Fruit fly (Drosophila melanogaster) whole organism, embryonic: ENCODE measurements around the gene yellow-e3.

Source experiments
- ATbp ChIP-seq: fragments of 200-800 bp; sonication (Bioruptor generic); optimal IDR thresholded peaks from 2 replicates; lab custom pipeline; 2017; ENCODE audit warnings: missing biosample characterization, mild to moderate bottlenecking, missing genetic modification characterization, missing genetic modification reagents
- Asciz ChIP-seq: fragments of 200-800 bp; sonication (Bioruptor generic); optimal IDR thresholded peaks from 2 replicates; lab custom pipeline; 2017; ENCODE audit warnings: missing biosample characterization, mild to moderate bottlenecking, missing genetic modification characterization, missing genetic modification reagents
- BtbVII ChIP-seq: fragments of 200-800 bp; sonication (Bioruptor generic); optimal IDR thresholded peaks from 3 replicates; lab custom pipeline; 2017; ENCODE audit warnings: missing biosample characterization, mild to moderate bottlenecking, missing genetic modification characterization
- CG11085 ChIP-seq: fragments of 200-800 bp; sonication (Bioruptor generic); IDR thresholded peaks from 2 replicates; pipeline ENCODE4 v1.3.6; 2022; ENCODE audit warnings: missing biosample characterization, missing genetic modification characterization
- CG12071 ChIP-seq: fragments of 200-800 bp; sonication (Bioruptor generic); optimal IDR thresholded peaks from 3 replicates; lab custom pipeline; 2018; ENCODE audit warnings: missing biosample characterization, mild to moderate bottlenecking, missing genetic modification characterization
- CG12219 ChIP-seq: fragments of 200-800 bp; sonication (Bioruptor generic); optimal IDR thresholded peaks from 3 replicates; lab custom pipeline; 2018; ENCODE audit warnings: missing biosample characterization, mild to moderate bottlenecking, missing genetic modification characterization
- CG12659 ChIP-seq: fragments of 200-800 bp; sonication (Bioruptor generic); optimal IDR thresholded peaks from 3 replicates; lab custom pipeline; 2017; ENCODE audit warnings: mild to moderate bottlenecking, missing biosample characterization, missing genetic modification reagents, missing genetic modification characterization
- CG13296 ChIP-seq: fragments of 200-800 bp; sonication (Bioruptor generic); optimal IDR thresholded peaks from 3 replicates; lab custom pipeline; 2018; ENCODE audit warnings: missing biosample characterization, mild to moderate bottlenecking, missing genetic modification characterization
- CG17359 ChIP-seq: fragments of 200-800 bp; sonication (Bioruptor generic); optimal IDR thresholded peaks from 3 replicates; lab custom pipeline; 2018; ENCODE audit warnings: missing biosample characterization, mild to moderate bottlenecking, missing genetic modification characterization, moderate library complexity
- CG1792 ChIP-seq: fragments of 200-800 bp; sonication (Bioruptor generic); optimal IDR thresholded peaks from 2 replicates; lab custom pipeline; 2016; ENCODE audit warnings: missing biosample characterization, missing genetic modification characterization
- CG2116 ChIP-seq: fragments of 200-800 bp; sonication (Bioruptor generic); optimal IDR thresholded peaks from 3 replicates; lab custom pipeline; 2018; ENCODE audit warnings: missing biosample characterization, mild to moderate bottlenecking, missing genetic modification characterization
- CG2199 ChIP-seq: fragments of 200-800 bp; sonication (Bioruptor generic); IDR thresholded peaks from 3 replicates; pipeline ENCODE4 v1.3.6; 2022; ENCODE audit warnings: missing biosample characterization, missing genetic modification characterization
- CG31441 ChIP-seq: fragments of 200-800 bp; sonication (Bioruptor generic); IDR thresholded peaks from 2 replicates; pipeline ENCODE4 v1.3.6; 2022; ENCODE audit warnings: missing biosample characterization, missing genetic modification characterization
- CG3847 ChIP-seq: fragments of 200-800 bp; sonication (Bioruptor generic); IDR thresholded peaks from 2 replicates; pipeline ENCODE4 v1.3.6; 2022; ENCODE audit warnings: missing biosample characterization, missing genetic modification characterization
- CG6272 ChIP-seq: fragments of 200-800 bp; sonication (Bioruptor generic); IDR thresholded peaks from 2 replicates; pipeline ENCODE4 v1.3.6; 2022; ENCODE audit warnings: missing biosample characterization, missing genetic modification characterization
- CG6654 ChIP-seq: fragments of 200-800 bp; sonication (Bioruptor generic); optimal IDR thresholded peaks from 2 replicates; lab custom pipeline; 2017; ENCODE audit warnings: missing biosample characterization, mild to moderate bottlenecking, missing genetic modification characterization
- CG6813 ChIP-seq: fragments of 200-800 bp; sonication (Bioruptor generic); optimal IDR thresholded peaks from 2 replicates; lab custom pipeline; 2017; ENCODE audit warnings: missing biosample characterization, missing genetic modification characterization, mild to moderate bottlenecking, moderate library complexity, missing genetic modification reagents
- CG7839 ChIP-seq: fragments of 200-800 bp; sonication (Bioruptor generic); optimal IDR thresholded peaks from 3 replicates; lab custom pipeline; 2018; ENCODE audit warnings: missing biosample characterization, mild to moderate bottlenecking, missing genetic modification characterization, moderate library complexity
- CG8281 ChIP-seq: fragments of 200-800 bp; sonication (Bioruptor generic); optimal IDR thresholded peaks from 2 replicates; lab custom pipeline; 2018; ENCODE audit warnings: missing biosample characterization, mild to moderate bottlenecking, missing genetic modification characterization, moderate library complexity
- CG8290 ChIP-seq, 3 experiments: fragments of 200-800 bp; sonication (Bioruptor generic); optimal IDR thresholded peaks; 2 replicates each; lab custom pipeline; 2016 to 2019; ENCODE audit warnings: missing biosample characterization in 3 of 3, missing genetic modification characterization in 3 of 3, mild to moderate bottlenecking in 2 of 3, moderate library complexity in 1 of 3
- CoRest ChIP-seq: fragments of 200-800 bp; sonication (Bioruptor generic); optimal IDR thresholded peaks from 3 replicates; lab custom pipeline; 2018; ENCODE audit warnings: missing biosample characterization, mild to moderate bottlenecking, missing genetic modification characterization, moderate library complexity
- Fer2 ChIP-seq: fragments of 200-800 bp; sonication (Bioruptor generic); optimal IDR thresholded peaks from 2 replicates; lab custom pipeline; 2018; ENCODE audit warnings: missing biosample characterization, mild to moderate bottlenecking, missing genetic modification characterization, moderate library complexity
- Fer3 ChIP-seq: fragments of 200-800 bp; sonication (Bioruptor generic); optimal IDR thresholded peaks from 2 replicates; lab custom pipeline; 2018; ENCODE audit warnings: missing biosample characterization, mild to moderate bottlenecking, missing genetic modification characterization, moderate library complexity
- Hmr ChIP-seq: fragments of 200-800 bp; sonication (Bioruptor generic); optimal IDR thresholded peaks from 3 replicates; lab custom pipeline; 2017; ENCODE audit warnings: mild to moderate bottlenecking, missing biosample characterization, missing genetic modification reagents, missing genetic modification characterization
- Jarid2 ChIP-seq: fragments of 200-800 bp; sonication (Bioruptor generic); optimal IDR thresholded peaks from 3 replicates; lab custom pipeline; 2017; ENCODE audit warnings: mild to moderate bottlenecking, missing biosample characterization, missing genetic modification reagents, missing genetic modification characterization
- Med ChIP-seq: fragments of 200-800 bp; sonication (Bioruptor generic); peaks from one replicate; lab custom pipeline; 2016; ENCODE audit warnings: missing biosample characterization, missing genetic modification characterization, mild to moderate bottlenecking, inconsistent platforms, moderate library complexity
- NfI ChIP-seq: fragments of 200-800 bp; sonication (Bioruptor generic); optimal IDR thresholded peaks from 3 replicates; lab custom pipeline; 2018; ENCODE audit warnings: missing biosample characterization, mild to moderate bottlenecking, missing genetic modification characterization, moderate library complexity
- Oli ChIP-seq: fragments of 200-800 bp; sonication (Bioruptor generic); optimal IDR thresholded peaks from 2 replicates; lab custom pipeline; 2018; ENCODE audit warnings: missing biosample characterization, mild to moderate bottlenecking, missing genetic modification characterization, moderate library complexity
- Optix ChIP-seq: fragments of 200-800 bp; sonication (Bioruptor generic); IDR thresholded peaks from 3 replicates; pipeline ENCODE4 v1.3.6; 2022; ENCODE audit warnings: missing biosample characterization, missing genetic modification characterization
- PHDP ChIP-seq: fragments of 200-800 bp; sonication (Bioruptor generic); optimal IDR thresholded peaks from 3 replicates; lab custom pipeline; 2018; ENCODE audit warnings: missing biosample characterization, mild to moderate bottlenecking, missing genetic modification characterization, moderate library complexity
- chm ChIP-seq: fragments of 200-800 bp; sonication (Bioruptor generic); IDR thresholded peaks from 2 replicates; pipeline ENCODE4 v1.3.6; 2022; ENCODE audit warnings: missing biosample characterization, missing genetic modification characterization
- disco-r ChIP-seq: fragments of 200-800 bp; sonication (Bioruptor generic); optimal IDR thresholded peaks from 2 replicates; lab custom pipeline; 2016; ENCODE audit warnings: missing biosample characterization, missing genetic modification characterization
- dmrt99B ChIP-seq: fragments of 200-800 bp; sonication (Bioruptor generic); optimal IDR thresholded peaks from 2 replicates; lab custom pipeline; 2018; ENCODE audit warnings: missing biosample characterization, mild to moderate bottlenecking, missing genetic modification characterization, moderate library complexity
- dysf ChIP-seq: fragments of 200-800 bp; sonication (Bioruptor generic); IDR thresholded peaks from 3 replicates; pipeline ENCODE4 v1.3.6; 2022; ENCODE audit warnings: missing biosample characterization, missing genetic modification characterization
- eve ChIP-seq, 2 experiments: fragments of >200 bp; optimal IDR thresholded peaks; 2 replicates each; lab custom pipeline; 2017; ENCODE audit warnings: missing biosample characterization in 2 of 2, missing genetic modification characterization in 2 of 2
- gcm ChIP-seq: fragments of 200-800 bp; sonication (Bioruptor generic); optimal IDR thresholded peaks from 2 replicates; lab custom pipeline; 2019; ENCODE audit warnings: missing biosample characterization, mild to moderate bottlenecking, missing genetic modification characterization, moderate library complexity
- gem ChIP-seq: fragments of 200-800 bp; sonication (Bioruptor generic); optimal IDR thresholded peaks from 2 replicates; lab custom pipeline; 2019; ENCODE audit warnings: missing biosample characterization, mild to moderate bottlenecking, missing genetic modification characterization, moderate library complexity
- gro ChIP-seq: fragments of 200-800 bp; sonication (Bioruptor generic); optimal IDR thresholded peaks from 2 replicates; lab custom pipeline; 2016; ENCODE audit warnings: missing biosample characterization, missing genetic modification characterization
- nau ChIP-seq: fragments of 200-800 bp; sonication (Bioruptor generic); optimal IDR thresholded peaks from 3 replicates; lab custom pipeline; 2017; ENCODE audit warnings: missing biosample characterization, mild to moderate bottlenecking, missing genetic modification characterization, missing genetic modification reagents
- prd ChIP-seq, 3 experiments: fragments of >200 bp in 2 of 3; fragments of 200-800 bp in 1 of 3; sonication (Bioruptor generic) in 1 of 3; optimal IDR thresholded peaks in 2 of 3; IDR thresholded peaks in 1 of 3; 2 replicates in 2 of 3; 3 replicates in 1 of 3; pipeline versions ENCODE4 v1.3.6 to Lab custom; 2017 to 2022; ENCODE audit warnings: missing biosample characterization in 1 of 3, missing genetic modification characterization in 1 of 3
- pzg ChIP-seq: fragments of 200-800 bp; sonication (Bioruptor generic); optimal IDR thresholded peaks from 3 replicates; lab custom pipeline; 2018; ENCODE audit warnings: missing biosample characterization, mild to moderate bottlenecking, missing genetic modification characterization, moderate library complexity
- row ChIP-seq: fragments of 200-800 bp; sonication (Bioruptor generic); IDR thresholded peaks from 3 replicates; pipeline ENCODE4 v1.3.6; 2022; ENCODE audit warnings: missing biosample characterization, missing genetic modification characterization
- scrt ChIP-seq: fragments of 200-800 bp; sonication (Bioruptor generic); optimal IDR thresholded peaks from 2 replicates; lab custom pipeline; 2018; ENCODE audit warnings: missing biosample characterization, mild to moderate bottlenecking, missing genetic modification characterization, moderate library complexity
- sd ChIP-seq: fragments of 200-800 bp; sonication (Bioruptor generic); optimal IDR thresholded peaks from 3 replicates; lab custom pipeline; 2018; ENCODE audit warnings: missing biosample characterization, mild to moderate bottlenecking, missing genetic modification characterization, moderate library complexity
- sisA ChIP-seq: fragments of 200-800 bp; sonication (Bioruptor generic); IDR thresholded peaks from 2 replicates; pipeline ENCODE4 v1.3.6; 2022; ENCODE audit warnings: missing biosample characterization, missing genetic modification characterization
- sob ChIP-seq: fragments of 200-800 bp; sonication (Bioruptor generic); IDR thresholded peaks from 2 replicates; pipeline ENCODE4 v1.3.6; 2022; ENCODE audit warnings: missing biosample characterization, missing genetic modification characterization
- tap ChIP-seq: fragments of 200-800 bp; optimal IDR thresholded peaks from 3 replicates; lab custom pipeline; 2019; ENCODE audit warnings: missing biosample characterization, mild to moderate bottlenecking, missing genetic modification characterization, moderate library complexity
- unpg ChIP-seq: fragments of 200-800 bp; sonication (Bioruptor generic); optimal IDR thresholded peaks from 3 replicates; lab custom pipeline; 2018; ENCODE audit warnings: missing biosample characterization, mild to moderate bottlenecking, missing genetic modification characterization, moderate library complexity

yellow-e3 gene

DNA sequence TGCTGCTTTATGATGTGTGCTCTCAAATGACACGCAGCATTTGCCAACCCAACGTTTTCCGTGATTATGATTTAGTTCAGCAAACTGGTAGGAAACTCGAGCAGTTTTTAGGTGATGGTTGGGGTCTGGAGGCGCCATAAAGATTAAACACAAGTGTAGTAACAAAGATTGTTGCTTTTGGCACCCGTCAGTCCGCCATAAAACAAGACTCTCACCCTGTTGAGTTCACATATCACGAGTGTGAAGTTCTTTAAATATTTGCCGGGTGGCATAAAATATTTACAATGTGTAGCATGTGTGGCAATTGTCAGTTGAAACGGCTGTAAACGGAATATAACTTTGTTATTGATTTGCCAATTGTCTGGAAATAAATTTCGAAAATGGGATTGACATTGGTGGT lies 37.0 kb upstream of the yellow-e3 start (continued):
- peak; percentile 17 for TF ChIP-seq disco-r (GFP tag; lab: Kevin White, UChicago)
- TF ChIP-seq CG6813, result peak; percentile 14
- peak; percentile 5 for TF ChIP-seq gcm
- TF ChIP-seq Jarid2, result no peak
- TF ChIP-seq Fer2 (tag; lab: Kevin White, UChicago), result peak; percentile 9
- TF ChIP-seq Oli (tag; lab: Kevin White, UChicago), result peak; percentile 31
- peak; percentile 73 for TF ChIP-seq CG12071 (GFP tag; lab: Kevin White, UChicago)
- no peak for TF ChIP-seq Optix (GFP tag; lab: Robert Waterston, UW)
- TF ChIP-seq sob (GFP tag; lab: Robert Waterston, UW), result peak; percentile 36; the same call in 1 of the 2 replicates
- TF ChIP-seq tap (tag; lab: Kevin White, UChicago), result peak; percentile 3
- no peak for TF ChIP-seq CG2116 (GFP tag; lab: Kevin White, UChicago)
- TF ChIP-seq CG13296 (GFP tag; lab: Kevin White, UChicago), result peak; percentile 36
- TF ChIP-seq NfI (GFP tag; lab: Kevin White, UChicago), result peak; percentile 8
- TF ChIP-seq CG6272 (GFP tag; lab: Robert Waterston, UW), result no peak
- peak; percentile 79 for TF ChIP-seq Med
- TF ChIP-seq CG2199, result no peak
- TF ChIP-seq BtbVII, result peak; percentile 54
- TF ChIP-seq PHDP, result peak; percentile 67
- no peak for TF ChIP-seq CG6654 (GFP tag; lab: Kevin White, UChicago)
- peak; percentile 0 for TF ChIP-seq nau (GFP tag; lab: Kevin White, UChicago)
- no peak for TF ChIP-seq row (GFP tag; lab: Robert Waterston, UW)
- peak; percentile 25; the same call in 1 of the 3 replicates for TF ChIP-seq dysf
- no peak for TF ChIP-seq CG1792
- 0 out of 2 replicates have a peak, but pooled peaks have one; percentile 33 for TF ChIP-seq chm (GFP tag; lab: Robert Waterston, UW)
- TF ChIP-seq sd (tag; lab: Kevin White, UChicago), result peak; percentile 31
- TF ChIP-seq unpg (GFP tag; lab: Kevin White, UChicago), result peak; percentile 48
- peak; percentile 61 for TF ChIP-seq Hmr (GFP tag; lab: Kevin White, UChicago)
- peak; percentile 21 for TF ChIP-seq CG12659 (GFP tag; lab: Kevin White, UChicago)
- no peak for TF ChIP-seq CG8290 (GFP tag; optimal IDR thresholded peaks at IDR 0.05; lab: Kevin White, UChicago)
- peak in 1 of 2 experiments; percentile 59 for TF ChIP-seq CG8290 (tag; optimal IDR thresholded peaks at IDR 0.05; lab: Kevin White, UChicago)
- TF ChIP-seq CG17359 (tag; lab: Kevin White, UChicago), result peak; percentile 18
- TF ChIP-seq Asciz (GFP tag; lab: Kevin White, UChicago), result peak; percentile 27
- TF ChIP-seq Fer3 (tag; lab: Kevin White, UChicago), result peak; percentile 24
- TF ChIP-seq prd (optimal IDR thresholded peaks at IDR 0.05; lab: Kevin White, UChicago), result no peak
- TF ChIP-seq prd (GFP tag; IDR thresholded peaks at IDR 0.05; lab: Robert Waterston, UW), result no peak
- TF ChIP-seq eve (GFP tag; optimal IDR thresholded peaks at IDR 0.05; lab: Kevin White, UChicago), result peak in 1 of 2 experiments; percentile 18
- peak; percentile 27 for TF ChIP-seq ATbp
- 0 out of 2 replicates have a peak, but pooled peaks have one; percentile 11 for TF ChIP-seq CG3847 (GFP tag; lab: Robert Waterston, UW)
- TF ChIP-seq pzg (GFP tag; lab: Kevin White, UChicago), result no peak
- TF ChIP-seq CG8281 (tag; lab: Kevin White, UChicago), result peak; percentile 5
- peak; percentile 20 for TF ChIP-seq CG12219 (GFP tag; lab: Kevin White, UChicago)
- no peak for TF ChIP-seq sisA (GFP tag; lab: Robert Waterston, UW)
- peak; percentile 19 for TF ChIP-seq dmrt99B (tag; lab: Kevin White, UChicago)
- no peak for TF ChIP-seq CG11085 (GFP tag; lab: Robert Waterston, UW)
- peak; percentile 17 for TF ChIP-seq gro (GFP tag; lab: Kevin White, UChicago)
- TF ChIP-seq CG7839 (tag; lab: Kevin White, UChicago), result peak; percentile 17
- TF ChIP-seq CG31441 (GFP tag; lab: Robert Waterston, UW), result peak; percentile 32; the same call in 1 of the 2 replicates
- TF ChIP-seq gem (tag; lab: Kevin White, UChicago), result peak; percentile 35
- TF ChIP-seq scrt (GFP tag; lab: Kevin White, UChicago), result peak; percentile 1
- TF ChIP-seq CoRest, result peak; percentile 26
